Worm (Caenorhabditis elegans): ENCODE results near the gene K09E2.3.

Gene K09E2.3

ce11 chrX:8660909-8661308, 12.0 kb upstream of the K09E2.3 start:
- no peak for TF ChIP-seq crh-2 (tag; optimal IDR thresholded peaks at IDR 0.05)
- TF ChIP-seq nhr-77 (tag; optimal IDR thresholded peaks at IDR 0.05): no peak
- TF ChIP-seq lin-39 (tag; optimal IDR thresholded peaks at IDR 0.05): no peak
- no peak for TF ChIP-seq sma-9 (GFP tag; optimal IDR thresholded peaks at IDR 0.05)
- TF ChIP-seq sma-9 (tag; optimal IDR thresholded peaks at IDR 0.05): no peak
- no peak for TF ChIP-seq fos-1 (tag; optimal IDR thresholded peaks at IDR 0.05)

- TF ChIP-seq unc-39 (tag; optimal IDR thresholded peaks at IDR 0.05): no peak
- TF ChIP-seq zag-1 (tag; optimal IDR thresholded peaks at IDR 0.05): no peak
- TF ChIP-seq crh-2 (tag; optimal IDR thresholded peaks at IDR 0.05): no peak
- TF ChIP-seq sma-3 (GFP tag; optimal IDR thresholded peaks at IDR 0.05): no peak
- no peak for TF ChIP-seq snpc-4 (tag; optimal IDR thresholded peaks at IDR 0.05)
These were observed 10.4 kb upstream of the K09E2.3 start for ce11 chrX:8662452-8662851.

- TF ChIP-seq C34F6.9 (tag; optimal IDR thresholded peaks at IDR 0.05) (peak; percentile 17), fos-1 (tag; optimal IDR thresholded peaks at IDR 0.05) (peak; percentile 27), nhr-23 (tag; optimal IDR thresholded peaks at IDR 0.05) (no peak), unc-39 (tag; optimal IDR thresholded peaks at IDR 0.05) (no peak), mbf-1 (tag; optimal IDR thresholded peaks at IDR 0.05) (no peak), R02D3.7 (tag; optimal IDR thresholded peaks at IDR 0.05) (no peak), crh-2 (tag; optimal IDR thresholded peaks at IDR 0.05) (peak; percentile 78), nhr-25 (tag; optimal IDR thresholded peaks at IDR 0.05) (no peak), skn-1 (tag; optimal IDR thresholded peaks at IDR 0.05) (no peak), lsy-2 (tag; optimal IDR thresholded peaks at IDR 0.05) (no peak), gmeb-1 (tag; optimal IDR thresholded peaks at IDR 0.05) (peak; percentile 54), nhr-237 (tag; optimal IDR thresholded peaks at IDR 0.05) (no peak), F13H6.1 (tag; optimal IDR thresholded peaks at IDR 0.05) (peak; percentile 6), ztf-4 (tag; optimal IDR thresholded peaks at IDR 0.05) (no peak), sma-9 (GFP tag; optimal IDR thresholded peaks at IDR 0.05) (peak; percentile 93), sma-9 (tag; optimal IDR thresholded peaks at IDR 0.05) (no peak), nhr-129 (tag; optimal IDR thresholded peaks at IDR 0.05) (peak; percentile 67), nhr-10 (tag; optimal IDR thresholded peaks at IDR 0.05) (no peak), blmp-1 (tag; optimal IDR thresholded peaks at IDR 0.05; ENCODE audit: insufficient read depth) (no peak), zag-1 (tag; optimal IDR thresholded peaks at IDR 0.05) (no peak), nhr-21 (tag; optimal IDR thresholded peaks at IDR 0.05) (no peak), elt-3 (tag; optimal IDR thresholded peaks at IDR 0.05) (no peak), mdl-1 (tag; optimal IDR thresholded peaks at IDR 0.05) (peak in 1 of 2 experiments; percentile 21), sem-4 (tag; optimal IDR thresholded peaks at IDR 0.05) (no peak), Y55F3AM.14 (GFP tag; optimal IDR thresholded peaks at IDR 0.05) (no peak), peb-1 (tag; optimal IDR thresholded peaks at IDR 0.05) (no peak), sma-3 (GFP tag; optimal IDR thresholded peaks at IDR 0.05) (peak; percentile 75), unc-55 (GFP tag; optimal IDR thresholded peaks at IDR 0.05) (no peak), lin-11 (tag; optimal IDR thresholded peaks at IDR 0.05) (no peak), mab-5 (tag; optimal IDR thresholded peaks at IDR 0.05) (no peak), ceh-82 (tag; optimal IDR thresholded peaks at IDR 0.05) (no peak)
These were observed 1.6 kb downstream of the K09E2.3 start for ce11 chrX:8674514-8674913.

ce11 chrX:8675151-8675550, 2.3 kb downstream of the K09E2.3 start:
- no peak for TF ChIP-seq crh-2 (tag; optimal IDR thresholded peaks at IDR 0.05)
- TF ChIP-seq egl-27 (tag; optimal IDR thresholded peaks at IDR 0.05): no peak
- no peak for TF ChIP-seq R02D3.7 (tag; optimal IDR thresholded peaks at IDR 0.05)
- no peak for TF ChIP-seq nhr-10 (tag; optimal IDR thresholded peaks at IDR 0.05)
- TF ChIP-seq unc-55 (GFP tag; optimal IDR thresholded peaks at IDR 0.05): no peak
- TF ChIP-seq zag-1 (tag; optimal IDR thresholded peaks at IDR 0.05): no peak
- no peak for TF ChIP-seq mbf-1 (tag; optimal IDR thresholded peaks at IDR 0.05)
- TF ChIP-seq nhr-129 (tag; optimal IDR thresholded peaks at IDR 0.05): no peak
- no peak for TF ChIP-seq ztf-1 (GFP tag; conservative IDR thresholded peaks at IDR 0.05)

All from whole organism, L2 larva.